Fruit fly (Drosophila melanogaster): Measurements from ENCODE around the gene eyg.

Gene eyg

DNA sequence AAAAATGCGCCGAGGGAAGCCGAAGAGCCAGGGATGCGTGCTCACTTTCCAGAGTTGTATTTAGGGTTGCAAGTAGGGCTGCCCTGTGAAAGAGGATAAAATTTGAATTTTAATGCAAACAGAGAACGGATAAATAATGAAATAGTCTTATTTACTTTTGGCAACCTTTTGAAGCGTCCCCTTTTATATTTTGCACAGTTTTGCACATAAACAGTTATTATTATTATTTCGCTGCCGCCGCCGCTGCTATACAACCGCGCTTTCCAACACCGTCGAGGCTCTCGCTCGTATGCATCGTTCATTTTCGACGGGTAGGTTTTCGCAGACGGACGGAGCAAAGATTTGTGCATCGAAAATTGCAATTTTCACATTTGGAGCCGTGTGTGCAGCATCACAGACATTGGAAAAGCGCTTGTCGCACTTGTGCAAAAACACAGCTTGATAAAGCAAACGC lies 47.0 kb upstream of the eyg start, which contains the start of the genes sti and tral (continued):
- TF ChIP-seq CG6175 (GFP tag; IDR thresholded peaks at IDR 0.05) (peak; percentile 78), exex (tag; optimal IDR thresholded peaks at IDR 0.05) (peak; percentile 64), Six4 (GFP tag; optimal IDR thresholded peaks at IDR 0.05) (peak; percentile 70), CG4328 (GFP tag; optimal IDR thresholded peaks at IDR 0.05) (peak; percentile 91), Hmx (GFP tag; optimal IDR thresholded peaks at IDR 0.05) (peak; percentile 55), abd-A (tag; optimal IDR thresholded peaks at IDR 0.05) (no peak), CG17328 (GFP tag; IDR thresholded peaks at IDR 0.05) (peak; percentile 68), CG10321 (GFP tag; IDR thresholded peaks at IDR 0.05) (peak; percentile 57), tx (GFP tag; optimal IDR thresholded peaks at IDR 0.05) (peak; percentile 95), az2 (GFP tag; optimal IDR thresholded peaks at IDR 0.05) (peak; percentile 89), stc (GFP tag; IDR thresholded peaks at IDR 0.05) (peak; percentile 64), CG6791 (GFP tag; IDR thresholded peaks at IDR 0.05; ENCODE audit: partially characterized antibody) (no peak), knrl (GFP tag; IDR thresholded peaks at IDR 0.05; ENCODE audit: partially characterized antibody) (peak; percentile 43; the same call in 1 of the 3 replicates), Ets65A (GFP tag) (peak; percentile 100), CTCF (GFP tag; optimal IDR thresholded peaks at IDR 0.05) (peak; percentile 74), eyg (GFP tag; optimal IDR thresholded peaks at IDR 0.05) (peak; percentile 87), CG42726 (GFP tag; IDR thresholded peaks at IDR 0.05; ENCODE audit: partially characterized antibody) (no peak; the same call in 1 of the 2 replicates), cad (GFP tag; optimal IDR thresholded peaks at IDR 0.05) (no peak), Stat92E (GFP tag; optimal IDR thresholded peaks at IDR 0.05) (peak in 1 of 3 experiments; percentile 2), gcm (GFP tag; optimal IDR thresholded peaks at IDR 0.05) (peak; percentile 71), NC2β (GFP tag; optimal IDR thresholded peaks at IDR 0.05) (peak; percentile 94), sc (optimal IDR thresholded peaks at IDR 0.05) (no peak), sc (GFP tag; optimal IDR thresholded peaks at IDR 0.05) (peak; percentile 56), tup (GFP tag; optimal IDR thresholded peaks at IDR 0.05) (peak; percentile 91), pnt (GFP tag; optimal IDR thresholded peaks at IDR 0.05) (peak; percentile 92), Max (GFP tag; optimal IDR thresholded peaks at IDR 0.05) (peak; percentile 88), sens-2 (GFP tag; IDR thresholded peaks at IDR 0.05) (peak; percentile 21; the same call in 1 of the 2 replicates), Neu2 (GFP tag; optimal IDR thresholded peaks at IDR 0.05; ENCODE audit: borderline replicate concordance) (peak; percentile 69), zfh2 (GFP tag; optimal IDR thresholded peaks at IDR 0.05) (peak; percentile 96), chif (GFP tag; optimal IDR thresholded peaks at IDR 0.05) (peak; percentile 85 to 93), CG6854 (GFP tag; optimal IDR thresholded peaks at IDR 0.05) (peak; percentile 58), ERR (GFP tag; optimal IDR thresholded peaks at IDR 0.05) (peak; percentile 86), Abd-B (GFP tag; optimal IDR thresholded peaks at IDR 0.05) (no peak), pum (GFP tag; optimal IDR thresholded peaks at IDR 0.05) (peak; percentile 95), CG16863 (GFP tag; optimal IDR thresholded peaks at IDR 0.05) (peak; percentile 92), CG8359 (GFP tag; optimal IDR thresholded peaks at IDR 0.05; ENCODE audit: borderline replicate concordance) (peak; percentile 59), caup (GFP tag; optimal IDR thresholded peaks at IDR 0.05; ENCODE audit: severe bottlenecking) (peak; percentile 87), Sin3A (optimal IDR thresholded peaks at IDR 0.05) (peak; percentile 97), Fer1 (GFP tag; optimal IDR thresholded peaks at IDR 0.05) (peak; percentile 92), ro (GFP tag; IDR thresholded peaks at IDR 0.05) (peak; percentile 57; the same call in 1 of the 2 replicates), vfl (GFP tag; optimal IDR thresholded peaks at IDR 0.05) (peak; percentile 93), CG2889 (GFP tag; IDR thresholded peaks at IDR 0.05) (peak; percentile 78), jing (GFP tag; optimal IDR thresholded peaks at IDR 0.05) (peak; percentile 64), CG6765 (GFP tag; optimal IDR thresholded peaks at IDR 0.05) (peak; percentile 70), fd3F (GFP tag; optimal IDR thresholded peaks at IDR 0.05) (peak; percentile 73), lbe (GFP tag; optimal IDR thresholded peaks at IDR 0.05) (peak; percentile 80), YL-1 (GFP tag; optimal IDR thresholded peaks at IDR 0.05) (peak; percentile 95), Hey (tag; optimal IDR thresholded peaks at IDR 0.05) (peak; percentile 58), zf30C (GFP tag; optimal IDR thresholded peaks at IDR 0.05) (peak; percentile 18), CG2202 (tag; optimal IDR thresholded peaks at IDR 0.05) (peak; percentile 72), Scr (GFP tag; IDR thresholded peaks at IDR 0.05; ENCODE audit: partially characterized antibody) (peak; percentile 53)
